In the genomic region with DNA sequence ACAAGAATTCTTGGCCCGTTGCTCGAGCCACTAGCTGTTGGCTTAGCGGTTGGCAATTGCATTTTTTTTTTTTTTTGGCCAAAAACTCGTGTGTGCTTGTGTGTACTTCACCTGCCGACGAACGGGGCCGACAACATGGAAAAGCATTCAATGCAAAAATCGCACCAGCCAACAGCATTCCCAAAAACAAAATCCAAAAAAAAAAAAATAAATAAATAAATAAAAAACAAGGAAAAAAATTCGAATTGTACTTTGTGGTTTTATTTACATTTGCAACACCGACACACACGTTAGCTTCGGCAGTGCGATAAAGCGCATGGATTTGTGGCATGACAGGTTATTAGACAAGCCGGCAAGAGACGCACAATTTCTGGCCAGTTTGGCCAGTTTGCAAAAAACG, we compare ENCODE assay signal across 3 fruit fly cellular contexts.
TF ChIP-seq lines count a peak whose summit lies in the region.

No protein-coding gene starts in this region.

- no peak for TF ChIP-seq CTCF in whole organism, embryonic (GFP tag; optimal IDR thresholded peaks at IDR 0.05; lab: Kevin White, UChicago)

TF ChIP-seq in whole organism, embryonic, 481 proteins besides CTCF, POLR2A, EP300 and RAD21:
- TF ChIP-seq Doc3 (GFP tag; IDR thresholded peaks at IDR 0.05; lab: Robert Waterston, UW; ENCODE audit: partially characterized antibody) (no peak), Drgx (GFP tag; IDR thresholded peaks at IDR 0.05; lab: Robert Waterston, UW) (peak; percentile 30), Taf1 (GFP tag; IDR thresholded peaks at IDR 0.05; lab: Robert Waterston, UW) (no peak)

TF ChIP-seq in whole organism, prepupa, 60 proteins besides CTCF, POLR2A, EP300 and RAD21:
- peak; percentile 45 for TF ChIP-seq CG6276 (GFP tag; optimal IDR thresholded peaks at IDR 0.05; lab: Kevin White, UChicago)
- TF ChIP-seq fd85E (GFP tag; optimal IDR thresholded peaks at IDR 0.05; lab: Kevin White, UChicago), result no peak
- peak; percentile 58 for TF ChIP-seq CG15336 (GFP tag; IDR thresholded peaks at IDR 0.05; lab: Robert Waterston, UW)
- TF ChIP-seq eg (GFP tag; IDR thresholded peaks at IDR 0.05; lab: Robert Waterston, UW), result peak; percentile 73; the same call in 1 of the 3 replicates
- TF ChIP-seq pdm3 (GFP tag; optimal IDR thresholded peaks at IDR 0.05; lab: Kevin White, UChicago), result no peak
- TF ChIP-seq achi (GFP tag; optimal IDR thresholded peaks at IDR 0.05; lab: Kevin White, UChicago), result no peak
- TF ChIP-seq CG8119 (GFP tag; IDR thresholded peaks at IDR 0.05; lab: Robert Waterston, UW), result peak; percentile 69
- no peak for TF ChIP-seq Blimp-1 (GFP tag; optimal IDR thresholded peaks at IDR 0.05; lab: Kevin White, UChicago)

TF ChIP-seq in whole organism, pupa, 21 proteins besides CTCF, POLR2A, EP300 and RAD21:
- TF ChIP-seq CG34367 (tag; optimal IDR thresholded peaks at IDR 0.05; lab: Kevin White, UChicago), result no peak
- TF ChIP-seq CG9948 (tag; optimal IDR thresholded peaks at IDR 0.05; lab: Kevin White, UChicago), result no peak
- no peak for TF ChIP-seq D1 (tag; optimal IDR thresholded peaks at IDR 0.05; lab: Kevin White, UChicago)
- TF ChIP-seq EcR (GFP tag; optimal IDR thresholded peaks at IDR 0.05; lab: Kevin White, UChicago), result no peak
- peak; percentile 23; the same call in 1 of the 2 replicates for TF ChIP-seq Ets98B (GFP tag; IDR thresholded peaks at IDR 0.05; lab: Robert Waterston, UW)
- no peak for TF ChIP-seq CG13204 (GFP tag; optimal IDR thresholded peaks at IDR 0.05; lab: Kevin White, UChicago)
- no peak for TF ChIP-seq CG8301 (tag; optimal IDR thresholded peaks at IDR 0.05; lab: Kevin White, UChicago)
- TF ChIP-seq CG32121 (GFP tag; IDR thresholded peaks at IDR 0.05; lab: Robert Waterston, UW), result no peak
- no peak for TF ChIP-seq Pif1A (GFP tag; optimal IDR thresholded peaks at IDR 0.05; lab: Kevin White, UChicago)
- no peak for TF ChIP-seq CG14655 (GFP tag; optimal IDR thresholded peaks at IDR 0.05; lab: Kevin White, UChicago)
- TF ChIP-seq fd96Ca (GFP tag; IDR thresholded peaks at IDR 0.05; lab: Robert Waterston, UW), result 0 out of 3 replicates have a peak, but pooled peaks have one; percentile 37
- TF ChIP-seq CG4496 (GFP tag; IDR thresholded peaks at IDR 0.05; lab: Robert Waterston, UW), result 0 out of 3 replicates have a peak, but pooled peaks have one; percentile 50
- peak; percentile 46; the same call in 1 of the 2 replicates for TF ChIP-seq CG12605 (GFP tag; IDR thresholded peaks at IDR 0.05; lab: Robert Waterston, UW)
TF ChIP-seq in whole organism, pupa: peak in this region for 4.
